Worm (Caenorhabditis elegans): ENCODE measurements around the gene B0244.15.

The B0244.15 gene

DNA sequence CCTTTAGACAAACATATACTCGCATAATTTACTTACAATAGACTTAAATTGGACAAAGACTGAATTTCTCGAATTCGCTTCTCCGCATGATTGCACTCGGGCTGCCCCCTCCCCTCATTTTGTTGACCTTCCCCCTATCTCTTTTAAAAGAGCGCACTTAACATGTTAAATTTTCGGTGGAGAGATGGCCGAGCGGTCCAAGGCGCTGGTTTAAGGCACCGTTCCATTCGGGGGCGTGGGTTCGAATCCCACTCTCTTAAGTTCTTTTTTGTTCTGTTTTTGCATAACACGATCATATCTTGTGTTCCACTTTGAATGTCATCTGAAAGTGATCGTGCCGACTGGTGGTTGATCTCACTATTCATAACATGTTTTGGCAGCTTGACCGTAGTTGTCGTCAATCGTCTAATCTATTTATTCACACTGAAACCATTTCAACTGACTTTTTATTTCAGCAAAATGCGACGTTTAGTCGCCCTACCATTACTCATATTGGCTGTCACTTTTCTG, 26.6 kb downstream of the B0244.15 start, which contains the start of gene cutl-23 (continued):
- TF ChIP-seq pha-4 (tag; optimal IDR thresholded peaks at IDR 0.05) (no peak), ztf-16 (tag; optimal IDR thresholded peaks at IDR 0.05) (peak; percentile 61), elt-4 (tag; optimal IDR thresholded peaks at IDR 0.05) (no peak), pqm-1 (tag; optimal IDR thresholded peaks at IDR 0.05) (no peak), K02D7.2 (tag; optimal IDR thresholded peaks at IDR 0.05) (peak; percentile 40), nfya-1 (tag; optimal IDR thresholded peaks at IDR 0.05) (peak; percentile 23), ceh-24 (tag; optimal IDR thresholded peaks at IDR 0.05) (no peak), rnt-1 (tag; optimal IDR thresholded peaks at IDR 0.05) (no peak), ceh-31 (tag; optimal IDR thresholded peaks at IDR 0.05) (peak; percentile 50), ref-2 (tag; optimal IDR thresholded peaks at IDR 0.05) (no peak), zip-5 (tag; optimal IDR thresholded peaks at IDR 0.05) (no peak), che-1 (tag; optimal IDR thresholded peaks at IDR 0.05) (peak; percentile 59), pax-1 (tag; optimal IDR thresholded peaks at IDR 0.05) (no peak), ceh-48 (tag; optimal IDR thresholded peaks at IDR 0.05) (peak; percentile 42), pat-9 (tag; optimal IDR thresholded peaks at IDR 0.05) (peak; percentile 23), unc-3 (GFP tag; conservative IDR thresholded peaks at IDR 0.05) (0 out of 2 replicates have a peak, but pooled peaks have one; percentile 16), unc-3 (tag; optimal IDR thresholded peaks at IDR 0.05) (no peak), fax-1 (tag; optimal IDR thresholded peaks at IDR 0.05) (peak; percentile 22), C08G9.2 (tag; optimal IDR thresholded peaks at IDR 0.05) (peak; percentile 19), K09A11.1 (tag; optimal IDR thresholded peaks at IDR 0.05; ENCODE audit: insufficient read depth) (no peak), dmd-4 (tag; optimal IDR thresholded peaks at IDR 0.05; ENCODE audit: borderline replicate concordance) (peak; percentile 57), eyg-1 (tag; optimal IDR thresholded peaks at IDR 0.05) (no peak)

- TF ChIP-seq ceh-22 (tag; optimal IDR thresholded peaks at IDR 0.05) (no peak), ceh-34 (tag; optimal IDR thresholded peaks at IDR 0.05) (no peak), ama-1 (optimal IDR thresholded peaks at IDR 0.05) (no peak), C38D4.7 (GFP tag; optimal IDR thresholded peaks at IDR 0.05) (no peak), nhr-232 (tag; optimal IDR thresholded peaks at IDR 0.05) (no peak)
These were observed 38.9 kb downstream of the B0244.15 start for ce11 chrIII:5782080-5782479.

DNA sequence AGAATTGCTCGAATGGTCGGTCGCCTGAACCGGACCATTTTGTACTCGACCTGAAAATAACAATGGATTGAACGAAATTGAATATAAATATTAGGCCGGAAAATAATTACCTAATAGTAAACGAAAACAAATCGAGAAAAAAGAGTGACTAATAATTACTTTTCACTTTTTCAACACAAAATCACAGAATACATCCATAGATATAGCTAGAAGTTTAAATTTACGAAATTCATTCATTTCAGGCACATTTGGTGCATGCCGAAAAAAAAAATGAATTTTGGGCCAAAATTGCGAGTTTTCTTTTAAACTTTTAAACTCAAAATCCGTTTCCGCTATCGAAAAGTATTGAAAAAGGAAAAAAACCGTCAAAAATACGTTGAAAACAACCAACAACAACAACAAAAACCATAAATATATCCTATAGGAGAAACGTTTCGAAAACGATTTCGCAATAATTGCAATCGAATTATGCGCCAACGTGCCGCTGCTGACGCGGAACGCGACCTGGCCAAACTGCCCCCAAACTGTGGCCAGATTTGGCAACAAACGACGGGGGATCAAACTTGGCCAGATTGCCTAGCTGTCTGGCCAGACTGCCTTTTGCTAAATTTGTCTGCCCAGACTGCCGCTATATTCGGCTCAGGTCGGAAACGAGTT, 42.2 kb downstream of the B0244.15 start, which contains the start of gene Y37B11A.3:
Y37B11A.3 (minus strand) TSS at position 51 of the 657 bp plus-strand sequence.
- TF ChIP-seq fkh-6 (tag; optimal IDR thresholded peaks at IDR 0.05), result peak; percentile 23
- TF ChIP-seq unc-3 (GFP tag; conservative IDR thresholded peaks at IDR 0.05), result no peak
- no peak for TF ChIP-seq unc-3 (tag; optimal IDR thresholded peaks at IDR 0.05)
- no peak for TF ChIP-seq zip-5 (tag; optimal IDR thresholded peaks at IDR 0.05)
- TF ChIP-seq ceh-18 (tag; optimal IDR thresholded peaks at IDR 0.05), result no peak
- TF ChIP-seq nfya-1 (tag; optimal IDR thresholded peaks at IDR 0.05), result peak; percentile 37
- TF ChIP-seq ref-2 (tag; optimal IDR thresholded peaks at IDR 0.05), result peak; percentile 69
- peak; percentile 43 for TF ChIP-seq unc-55 (GFP tag; optimal IDR thresholded peaks at IDR 0.05)
- TF ChIP-seq ceh-31 (tag; optimal IDR thresholded peaks at IDR 0.05), result peak; percentile 30

- TF ChIP-seq hlh-15 (tag; optimal IDR thresholded peaks at IDR 0.05) (no peak), ama-1 (optimal IDR thresholded peaks at IDR 0.05) (no peak), gmeb-2 (tag; optimal IDR thresholded peaks at IDR 0.05) (no peak), C08G9.2 (tag; optimal IDR thresholded peaks at IDR 0.05) (no peak), ref-2 (tag; optimal IDR thresholded peaks at IDR 0.05) (no peak), pax-1 (tag; optimal IDR thresholded peaks at IDR 0.05) (no peak), nfya-1 (tag; optimal IDR thresholded peaks at IDR 0.05) (no peak), hlh-30 (tag; optimal IDR thresholded peaks at IDR 0.05; ENCODE audit: insufficient read depth) (no peak), unc-86 (tag; optimal IDR thresholded peaks at IDR 0.05) (no peak), ceh-48 (tag; optimal IDR thresholded peaks at IDR 0.05) (no peak), ttx-3 (tag; optimal IDR thresholded peaks at IDR 0.05) (no peak), sdc-2 (tag; optimal IDR thresholded peaks at IDR 0.05) (no peak), lim-6 (tag; optimal IDR thresholded peaks at IDR 0.05) (no peak), pat-9 (tag; optimal IDR thresholded peaks at IDR 0.05) (no peak), unc-3 (GFP tag; conservative IDR thresholded peaks at IDR 0.05) (no peak), unc-3 (tag; optimal IDR thresholded peaks at IDR 0.05) (no peak), tbx-2 (tag; optimal IDR thresholded peaks at IDR 0.05) (no peak), nhr-232 (tag; optimal IDR thresholded peaks at IDR 0.05) (no peak), dve-1 (tag; optimal IDR thresholded peaks at IDR 0.05) (no peak), pqm-1 (tag; optimal IDR thresholded peaks at IDR 0.05) (no peak)
These were observed 47.4 kb downstream of the B0244.15 start, which contains the start of gene rev-3 for ce11 chrIII:5790550-5790949. Gene rev-3, minus strand, starts transcription at chrIII:5790650.

Measured in whole organism, late embryonic.